Worm (Caenorhabditis elegans): ENCODE data around the gene clec-254.

clec-254 gene

ce11 chrV:18733942-18734341 is 20.3 kb downstream of the clec-254 start:
- peak; percentile 10 for TF ChIP-seq ham-2 (GFP tag; optimal IDR thresholded peaks at IDR 0.05)
- TF ChIP-seq nhr-12 (tag; optimal IDR thresholded peaks at IDR 0.05) = no peak

- TF ChIP-seq tbx-8 (GFP tag; optimal IDR thresholded peaks at IDR 0.05) = no peak
- no peak for TF ChIP-seq snpc-4 (tag; optimal IDR thresholded peaks at IDR 0.05)
- no peak for TF ChIP-seq pha-4 (tag; optimal IDR thresholded peaks at IDR 0.05)
- no peak for TF ChIP-seq blmp-1 (tag; optimal IDR thresholded peaks at IDR 0.05)
- TF ChIP-seq flh-1 (GFP tag; optimal IDR thresholded peaks at IDR 0.05) = no peak
- no peak for TF ChIP-seq drap-1 (GFP tag; optimal IDR thresholded peaks at IDR 0.05)
- TF ChIP-seq nhr-2 (tag; optimal IDR thresholded peaks at IDR 0.05) = no peak
- TF ChIP-seq ham-2 (GFP tag; optimal IDR thresholded peaks at IDR 0.05) = no peak
- no peak for TF ChIP-seq nhr-12 (tag; optimal IDR thresholded peaks at IDR 0.05)
- no peak for TF ChIP-seq mls-2 (tag; optimal IDR thresholded peaks at IDR 0.05)
- no peak for TF ChIP-seq ceh-83 (GFP tag; optimal IDR thresholded peaks at IDR 0.05)
- TF ChIP-seq bed-3 (GFP tag; optimal IDR thresholded peaks at IDR 0.05) = no peak
- no peak for TF ChIP-seq nhr-76 (tag; optimal IDR thresholded peaks at IDR 0.05)
- TF ChIP-seq ces-1 (GFP tag; optimal IDR thresholded peaks at IDR 0.05) = no peak
Observed at ce11 chrV:18731579-18732041, 22.6 kb downstream of the clec-254 start, which contains the start of the genes asp-18 and scl-19. asp-18 (minus strand) TSS chrV:18731679. scl-19 (plus strand) TSS chrV:18731991.

- no peak for TF ChIP-seq drap-1 (GFP tag; optimal IDR thresholded peaks at IDR 0.05)
- TF ChIP-seq sptf-1 (tag; optimal IDR thresholded peaks at IDR 0.05) = no peak
- no peak for TF ChIP-seq nhr-12 (tag; optimal IDR thresholded peaks at IDR 0.05)
- TF ChIP-seq ceh-39 (tag; optimal IDR thresholded peaks at IDR 0.05) = no peak
- TF ChIP-seq nhr-237 (tag; optimal IDR thresholded peaks at IDR 0.05) = no peak
- no peak for TF ChIP-seq pha-4 (tag; optimal IDR thresholded peaks at IDR 0.05)
- no peak for TF ChIP-seq unc-120 (tag; optimal IDR thresholded peaks at IDR 0.05; ENCODE audit: poor library complexity, severe bottlenecking)
- TF ChIP-seq elt-1 (tag; optimal IDR thresholded peaks at IDR 0.05; ENCODE audit: borderline replicate concordance, insufficient read depth) = no peak
- TF ChIP-seq ham-2 (GFP tag; optimal IDR thresholded peaks at IDR 0.05) = no peak
- TF ChIP-seq nhr-28 (tag; optimal IDR thresholded peaks at IDR 0.05) = no peak
- TF ChIP-seq lin-32 (GFP tag; optimal IDR thresholded peaks at IDR 0.05) = no peak
- TF ChIP-seq mls-2 (tag; optimal IDR thresholded peaks at IDR 0.05) = no peak
- no peak for TF ChIP-seq lsy-2 (tag; optimal IDR thresholded peaks at IDR 0.05)
- no peak for TF ChIP-seq cnd-1 (tag; optimal IDR thresholded peaks at IDR 0.05)
- no peak for TF ChIP-seq blmp-1 (tag; optimal IDR thresholded peaks at IDR 0.05)
- TF ChIP-seq flh-1 (GFP tag; optimal IDR thresholded peaks at IDR 0.05) = no peak
- no peak for TF ChIP-seq zip-8 (tag; optimal IDR thresholded peaks at IDR 0.05)
Observed at ce11 chrV:18729324-18729924, 24.8 kb downstream of the clec-254 start, which contains the start of gene asp-19. asp-19 (minus strand) TSS chrV:18729374.

ce11 chrV:18725858-18726257 is 28.4 kb downstream of the clec-254 start:
- TF ChIP-seq unc-39 (tag; optimal IDR thresholded peaks at IDR 0.05) (no peak), bed-3 (GFP tag; optimal IDR thresholded peaks at IDR 0.05) (no peak), ces-1 (GFP tag; optimal IDR thresholded peaks at IDR 0.05) (peak; percentile 68)

ce11 chrV:18724076-18724475 is 30.2 kb downstream of the clec-254 start:
- no peak for TF ChIP-seq mab-5 (tag; optimal IDR thresholded peaks at IDR 0.05)
- TF ChIP-seq nhr-76 (tag; optimal IDR thresholded peaks at IDR 0.05) = no peak
- no peak for TF ChIP-seq zip-8 (tag; optimal IDR thresholded peaks at IDR 0.05)

ce11 chrV:18723604-18724003 is 30.6 kb downstream of the clec-254 start:
- peak; percentile 89 for TF ChIP-seq lsy-2 (tag; optimal IDR thresholded peaks at IDR 0.05)
- TF ChIP-seq nhr-237 (tag; optimal IDR thresholded peaks at IDR 0.05) = peak; percentile 93
- peak; percentile 86 for TF ChIP-seq mab-5 (tag; optimal IDR thresholded peaks at IDR 0.05)
- TF ChIP-seq cnd-1 (tag; optimal IDR thresholded peaks at IDR 0.05) = peak; percentile 50
- TF ChIP-seq ztf-11 (tag; optimal IDR thresholded peaks at IDR 0.05) = peak; percentile 22
- TF ChIP-seq ces-1 (GFP tag; optimal IDR thresholded peaks at IDR 0.05) = peak; percentile 96
- TF ChIP-seq lin-13 (tag; optimal IDR thresholded peaks at IDR 0.05) = peak; percentile 86
- TF ChIP-seq nhr-2 (tag; optimal IDR thresholded peaks at IDR 0.05) = peak; percentile 83
- TF ChIP-seq ceh-43 (GFP tag; optimal IDR thresholded peaks at IDR 0.05) = no peak
- TF ChIP-seq nhr-12 (tag; optimal IDR thresholded peaks at IDR 0.05) = no peak
- TF ChIP-seq unc-120 (tag; optimal IDR thresholded peaks at IDR 0.05; ENCODE audit: poor library complexity, severe bottlenecking) = peak; percentile 52
- TF ChIP-seq pha-4 (tag; optimal IDR thresholded peaks at IDR 0.05) = peak; percentile 97
- TF ChIP-seq blmp-1 (tag; optimal IDR thresholded peaks at IDR 0.05) = no peak
- TF ChIP-seq unc-62 (GFP tag; optimal IDR thresholded peaks at IDR 0.05) = peak; percentile 83
- no peak for TF ChIP-seq zip-8 (tag; optimal IDR thresholded peaks at IDR 0.05)
- TF ChIP-seq elt-3 (tag; optimal IDR thresholded peaks at IDR 0.05) = peak; percentile 13
- peak; percentile 24 for TF ChIP-seq mls-2 (tag; optimal IDR thresholded peaks at IDR 0.05)
- peak; percentile 80 for TF ChIP-seq mep-1 (tag; optimal IDR thresholded peaks at IDR 0.05)
- TF ChIP-seq lin-32 (GFP tag; optimal IDR thresholded peaks at IDR 0.05) = peak; percentile 3
- TF ChIP-seq hlh-1 (tag; optimal IDR thresholded peaks at IDR 0.05) = peak; percentile 92
- peak; percentile 99 for TF ChIP-seq ceh-39 (tag; optimal IDR thresholded peaks at IDR 0.05)
- TF ChIP-seq tbx-8 (GFP tag; optimal IDR thresholded peaks at IDR 0.05) = no peak

Data from whole organism, mixed stage, embryonic.